Fruit fly (Drosophila melanogaster) whole organism, embryonic: Measurements from ENCODE around the gene Ae2.

ENCODE experiments used
- Asciz ChIP-seq: fragments of 200-800 bp; sonication (Bioruptor generic); optimal IDR thresholded peaks from 2 replicates; lab custom pipeline; 2017; ENCODE audit warnings: missing biosample characterization, mild to moderate bottlenecking, missing genetic modification characterization, missing genetic modification reagents
- CG11247 ChIP-seq: fragments of 200-800 bp; sonication (Bioruptor generic); IDR thresholded peaks from 2 replicates; pipeline ENCODE4 v1.3.6; 2022; ENCODE audit warnings: missing biosample characterization, missing genetic modification characterization
- CG12104 ChIP-seq: fragments of 200-800 bp; sonication (Bioruptor generic); optimal IDR thresholded peaks from 3 replicates; lab custom pipeline; 2016; ENCODE audit warnings: missing biosample characterization, missing genetic modification characterization
- CG12299 ChIP-seq: fragments of 200-800 bp; sonication (Bioruptor generic); optimal IDR thresholded peaks from 2 replicates; lab custom pipeline; 2018; ENCODE audit warnings: missing biosample characterization, mild to moderate bottlenecking, missing genetic modification characterization
- CG13624 ChIP-seq: fragments of 200-800 bp; sonication (Bioruptor generic); optimal IDR thresholded peaks from 2 replicates; lab custom pipeline; 2016; ENCODE audit warnings: missing biosample characterization, missing genetic modification characterization
- CG1603 ChIP-seq: fragments of 200-800 bp; sonication (Bioruptor generic); optimal IDR thresholded peaks from 2 replicates; lab custom pipeline; 2019; ENCODE audit warnings: missing biosample characterization, mild to moderate bottlenecking, missing genetic modification characterization, moderate library complexity
- CG1647 ChIP-seq: fragments of 200-800 bp; sonication (Bioruptor generic); optimal IDR thresholded peaks from 3 replicates; lab custom pipeline; 2016; ENCODE audit warnings: missing biosample characterization, missing genetic modification characterization
- CG17612 ChIP-seq: fragments of 200-800 bp; sonication (Bioruptor generic); IDR thresholded peaks from 2 replicates; pipeline ENCODE4 v1.3.6; 2022; ENCODE audit warnings: missing biosample characterization, missing genetic modification characterization
- CG18011 ChIP-seq: fragments of 200-800 bp; sonication (Bioruptor generic); optimal IDR thresholded peaks from 2 replicates; lab custom pipeline; 2017; ENCODE audit warnings: missing biosample characterization, missing genetic modification characterization, mild to moderate bottlenecking, moderate library complexity, missing genotype
- CG2116 ChIP-seq: fragments of 200-800 bp; sonication (Bioruptor generic); optimal IDR thresholded peaks from 3 replicates; lab custom pipeline; 2018; ENCODE audit warnings: missing biosample characterization, mild to moderate bottlenecking, missing genetic modification characterization
- CG2889 ChIP-seq: fragments of 200-800 bp; sonication (Bioruptor generic); IDR thresholded peaks from 3 replicates; pipeline ENCODE4 v1.3.6; 2022; ENCODE audit warnings: missing biosample characterization, missing genetic modification characterization
- CG30403 ChIP-seq: fragments of 200-800 bp; sonication (Bioruptor generic); optimal IDR thresholded peaks from 3 replicates; lab custom pipeline; 2016; ENCODE audit warnings: missing biosample characterization, missing genetic modification characterization
- CG32532 ChIP-seq: fragments of 200-800 bp; sonication (Bioruptor generic); IDR thresholded peaks from 2 replicates; pipeline ENCODE4 v1.3.6; 2022; ENCODE audit warnings: missing biosample characterization, missing genetic modification characterization
- CG34376 ChIP-seq: fragments of 200-800 bp; sonication (Bioruptor generic); optimal IDR thresholded peaks from 2 replicates; lab custom pipeline; 2018; ENCODE audit warnings: missing biosample characterization, mild to moderate bottlenecking, missing genetic modification characterization
- CG3847 ChIP-seq: fragments of 200-800 bp; sonication (Bioruptor generic); IDR thresholded peaks from 2 replicates; pipeline ENCODE4 v1.3.6; 2022; ENCODE audit warnings: missing biosample characterization, missing genetic modification characterization
- CG4424 ChIP-seq: fragments of 200-800 bp; sonication (Bioruptor generic); optimal IDR thresholded peaks from 3 replicates; lab custom pipeline; 2016; ENCODE audit warnings: missing biosample characterization, missing genetic modification characterization
- Camta ChIP-seq: fragments of 200-800 bp; sonication (Bioruptor generic); optimal IDR thresholded peaks from 2 replicates; lab custom pipeline; 2016; ENCODE audit warnings: missing biosample characterization, missing genetic modification characterization
- Chrac-16 ChIP-seq: fragments of 200-800 bp; sonication (Bioruptor generic); optimal IDR thresholded peaks from 3 replicates; lab custom pipeline; 2016; ENCODE audit warnings: missing biosample characterization, missing genetic modification characterization
- D ChIP-seq, 2 experiments: fragments of 200-800 bp in 1 of 2; fragments of >200 bp in 1 of 2; sonication (Bioruptor generic) in 1 of 2; optimal IDR thresholded peaks; 2 replicates in 1 of 2; 3 replicates in 1 of 2; lab custom pipeline; 2017; ENCODE audit warnings: mild to moderate bottlenecking in 1 of 2, missing biosample characterization in 1 of 2, missing genetic modification characterization in 1 of 2, missing genetic modification reagents in 1 of 2
- D19B ChIP-seq: fragments of 200-800 bp; sonication (Bioruptor generic); optimal IDR thresholded peaks from 2 replicates; lab custom pipeline; 2017; ENCODE audit warnings: missing biosample characterization, mild to moderate bottlenecking, missing genetic modification characterization
- Dad ChIP-seq: fragments of 200-800 bp; sonication (Bioruptor generic); optimal IDR thresholded peaks from 3 replicates; lab custom pipeline; 2016; ENCODE audit warnings: missing biosample characterization, missing genetic modification characterization
- Hmr ChIP-seq: fragments of 200-800 bp; sonication (Bioruptor generic); optimal IDR thresholded peaks from 3 replicates; lab custom pipeline; 2017; ENCODE audit warnings: mild to moderate bottlenecking, missing biosample characterization, missing genetic modification reagents, missing genetic modification characterization
- Hsf ChIP-seq: fragments of 200-800 bp; sonication (Bioruptor generic); optimal IDR thresholded peaks from 3 replicates; lab custom pipeline; 2016; ENCODE audit warnings: missing biosample characterization, missing genetic modification characterization
- MESR4 ChIP-seq: fragments of 200-800 bp; sonication (Bioruptor generic); optimal IDR thresholded peaks from 2 replicates; lab custom pipeline; 2018; ENCODE audit warnings: missing biosample characterization, mild to moderate bottlenecking, missing genetic modification characterization, moderate library complexity
- Oli ChIP-seq: fragments of 200-800 bp; sonication (Bioruptor generic); optimal IDR thresholded peaks from 2 replicates; lab custom pipeline; 2018; ENCODE audit warnings: missing biosample characterization, mild to moderate bottlenecking, missing genetic modification characterization, moderate library complexity
- Opbp ChIP-seq: fragments of 200-800 bp; sonication (Bioruptor generic); IDR thresholded peaks from 3 replicates; pipeline ENCODE4 v1.3.6; 2022; ENCODE audit warnings: missing biosample characterization, missing genetic modification characterization; ENCODE audit not compliant: partially characterized antibody
- Sry-β ChIP-seq: fragments of 200-800 bp; sonication (Bioruptor generic); optimal IDR thresholded peaks from 2 replicates; lab custom pipeline; 2018; ENCODE audit warnings: missing biosample characterization, mild to moderate bottlenecking, missing genetic modification characterization, moderate library complexity
- Tbp ChIP-seq: fragments of >200 bp; optimal IDR thresholded peaks from 2 replicates; lab custom pipeline; 2018; ENCODE audit warnings: missing biosample characterization, missing genetic modification characterization
- amos ChIP-seq: fragments of 200-800 bp; sonication (Bioruptor generic); IDR thresholded peaks from 2 replicates; pipeline ENCODE4 v1.3.6; 2022; ENCODE audit warnings: missing biosample characterization, missing genetic modification characterization; ENCODE audit not compliant: partially characterized antibody
- ap ChIP-seq: fragments of 200-800 bp; sonication (Bioruptor generic); IDR thresholded peaks from 2 replicates; pipeline ENCODE4 v1.3.6; 2022; ENCODE audit warnings: missing biosample characterization, missing genetic modification characterization
- bab2 ChIP-seq: fragments of 200-800 bp; sonication (Bioruptor generic); optimal IDR thresholded peaks from 2 replicates; lab custom pipeline; 2016; ENCODE audit warnings: missing biosample characterization, missing genetic modification characterization
- corto ChIP-seq: fragments of 200-800 bp; sonication (Bioruptor generic); optimal IDR thresholded peaks from 2 replicates; lab custom pipeline; 2016; ENCODE audit warnings: missing biosample characterization, mild to moderate bottlenecking, missing genetic modification characterization, moderate library complexity
- da ChIP-seq: fragments of 200-800 bp; sonication (Bioruptor generic); optimal IDR thresholded peaks from 2 replicates; lab custom pipeline; 2016; ENCODE audit warnings: missing biosample characterization, missing genetic modification characterization
- dimm ChIP-seq: fragments of 200-800 bp; sonication (Bioruptor generic); IDR thresholded peaks from 2 replicates; pipeline ENCODE4 v1.3.6; 2022; ENCODE audit warnings: missing biosample characterization, missing genetic modification characterization
- dm ChIP-seq: fragments of 200-800 bp; sonication (Bioruptor generic); optimal IDR thresholded peaks from 3 replicates; lab custom pipeline; 2016; ENCODE audit warnings: missing biosample characterization, missing genetic modification characterization
- fd3F ChIP-seq: fragments of 200-800 bp; sonication (Bioruptor generic); optimal IDR thresholded peaks from 2 replicates; lab custom pipeline; 2018; ENCODE audit warnings: missing biosample characterization, mild to moderate bottlenecking, missing genetic modification characterization, moderate library complexity
- gem ChIP-seq: fragments of 200-800 bp; sonication (Bioruptor generic); optimal IDR thresholded peaks from 2 replicates; lab custom pipeline; 2019; ENCODE audit warnings: missing biosample characterization, mild to moderate bottlenecking, missing genetic modification characterization, moderate library complexity
- grn ChIP-seq: fragments of 200-800 bp; sonication (Bioruptor generic); optimal IDR thresholded peaks from 3 replicates; lab custom pipeline; 2017; ENCODE audit warnings: missing biosample characterization, missing genetic modification characterization
- hbn ChIP-seq: fragments of 200-800 bp; sonication (Bioruptor generic); IDR thresholded peaks from 2 replicates; pipeline ENCODE4 v1.3.6; 2022; ENCODE audit warnings: missing biosample characterization, missing genetic modification characterization; ENCODE audit not compliant: partially characterized antibody
- hth ChIP-seq: fragments of >200 bp; optimal IDR thresholded peaks from 2 replicates; lab custom pipeline; 2017; ENCODE audit warnings: inconsistent platforms
- pho ChIP-seq: fragments of 200-800 bp; sonication (Bioruptor generic); optimal IDR thresholded peaks from 2 replicates; lab custom pipeline; 2016; ENCODE audit warnings: missing biosample characterization, missing genetic modification characterization
- pros ChIP-seq: fragments of 200-800 bp; sonication (Bioruptor generic); optimal IDR thresholded peaks from 3 replicates; lab custom pipeline; 2019; ENCODE audit warnings: missing biosample characterization, mild to moderate bottlenecking, missing genetic modification characterization, moderate library complexity
- salm ChIP-seq: fragments of 200-800 bp; sonication (Bioruptor generic); optimal IDR thresholded peaks from 2 replicates; lab custom pipeline; 2018; ENCODE audit warnings: missing biosample characterization, mild to moderate bottlenecking, missing genetic modification characterization
- schlank ChIP-seq: fragments of 200-800 bp; sonication (Bioruptor generic); optimal IDR thresholded peaks from 2 replicates; lab custom pipeline; 2018; ENCODE audit warnings: missing biosample characterization, mild to moderate bottlenecking, missing genetic modification characterization
- scrt ChIP-seq: fragments of 200-800 bp; sonication (Bioruptor generic); optimal IDR thresholded peaks from 2 replicates; lab custom pipeline; 2018; ENCODE audit warnings: missing biosample characterization, mild to moderate bottlenecking, missing genetic modification characterization, moderate library complexity
- sd ChIP-seq: fragments of 200-800 bp; sonication (Bioruptor generic); optimal IDR thresholded peaks from 3 replicates; lab custom pipeline; 2018; ENCODE audit warnings: missing biosample characterization, mild to moderate bottlenecking, missing genetic modification characterization, moderate library complexity
- stwl ChIP-seq: fragments of 200-800 bp; sonication (Bioruptor generic); optimal IDR thresholded peaks from 3 replicates; lab custom pipeline; 2018; ENCODE audit warnings: missing biosample characterization, mild to moderate bottlenecking, missing genetic modification characterization, moderate library complexity
- vfl ChIP-seq: fragments of 200-800 bp; sonication (Bioruptor generic); optimal IDR thresholded peaks from 2 replicates; lab custom pipeline; 2016; ENCODE audit warnings: missing biosample characterization, missing genetic modification characterization
- zf30C ChIP-seq: fragments of 200-800 bp; sonication (Bioruptor generic); optimal IDR thresholded peaks from 3 replicates; lab custom pipeline; 2018; ENCODE audit warnings: missing biosample characterization, mild to moderate bottlenecking, missing genetic modification characterization
- zfh1 ChIP-seq: fragments of 200-800 bp; sonication (Bioruptor generic); IDR thresholded peaks from 3 replicates; pipeline ENCODE4 v1.3.6; 2022; ENCODE audit warnings: missing biosample characterization, missing genetic modification characterization

Gene Ae2

DNA sequence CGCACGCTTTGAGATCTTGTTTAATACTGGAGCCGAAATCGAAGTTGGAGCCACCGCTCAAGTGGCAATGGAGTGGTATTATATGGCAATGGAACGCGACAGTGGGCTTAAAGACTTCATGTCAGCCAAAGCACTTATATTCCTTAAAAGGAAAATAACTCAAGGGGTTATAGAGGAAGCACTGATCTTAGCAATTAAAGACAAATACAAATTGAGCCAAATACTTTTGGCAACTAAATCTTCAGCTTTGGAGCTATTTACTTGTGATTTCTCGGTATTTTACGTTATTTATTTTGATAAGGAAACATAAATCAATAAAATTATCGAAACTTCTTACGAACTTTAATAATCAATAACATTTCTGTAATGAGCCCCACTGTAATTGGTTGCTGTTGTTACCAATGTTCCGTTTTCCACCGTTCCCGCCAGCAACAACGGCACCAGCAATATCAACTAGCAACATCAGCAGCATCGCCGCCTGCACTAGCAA lies 19.2 kb upstream of the Ae2 start:
- TF ChIP-seq CG11247 (GFP tag; lab: Robert Waterston, UW) (peak; percentile 77), Sry-β (GFP tag; lab: Kevin White, UChicago) (peak; percentile 58), CG2889 (GFP tag; lab: Robert Waterston, UW) (peak; percentile 36; the same call in 1 of the 3 replicates), CG2116 (peak; percentile 27), Dad (GFP tag; lab: Kevin White, UChicago) (peak; percentile 51), Hsf (GFP tag; lab: Kevin White, UChicago) (peak; percentile 68), scrt (GFP tag; lab: Kevin White, UChicago) (peak; percentile 68), zf30C (GFP tag; lab: Kevin White, UChicago) (no peak), gem (tag; lab: Kevin White, UChicago) (peak; percentile 94), schlank (tag; lab: Kevin White, UChicago) (peak; percentile 17), Hmr (GFP tag; lab: Kevin White, UChicago) (peak; percentile 80), CG1603 (tag; lab: Kevin White, UChicago) (peak; percentile 75), hbn (no peak), Opbp (GFP tag; lab: Robert Waterston, UW) (no peak), CG17612 (GFP tag; lab: Robert Waterston, UW) (peak; percentile 72), CG12104 (GFP tag; lab: Kevin White, UChicago) (peak; percentile 86), pho (GFP tag; lab: Kevin White, UChicago) (peak; percentile 38), CG32532 (peak; percentile 78), D19B (GFP tag; lab: Kevin White, UChicago) (peak; percentile 59), fd3F (GFP tag; lab: Kevin White, UChicago) (peak; percentile 72), MESR4 (no peak), CG1647 (GFP tag; lab: Kevin White, UChicago) (peak; percentile 80), CG3847 (GFP tag; lab: Robert Waterston, UW) (peak; percentile 77), da (GFP tag; lab: Kevin White, UChicago) (no peak), grn (GFP tag; lab: Kevin White, UChicago) (no peak), corto (GFP tag; lab: Kevin White, UChicago) (peak; percentile 89), dm (GFP tag; lab: Kevin White, UChicago) (peak; percentile 7), dimm (GFP tag; lab: Robert Waterston, UW) (0 out of 2 replicates have a peak, but pooled peaks have one; percentile 50), stwl (tag; lab: Kevin White, UChicago) (peak; percentile 45), CG18011 (GFP tag; lab: Kevin White, UChicago) (peak; percentile 24), CG13624 (peak; percentile 72), CG34376 (GFP tag; lab: Kevin White, UChicago) (peak; percentile 61), hth (lab: Kevin White, UChicago) (no peak), ap (GFP tag; lab: Robert Waterston, UW) (0 out of 2 replicates have a peak, but pooled peaks have one; percentile 36), D (optimal IDR thresholded peaks at IDR 0.05; lab: Kevin White, UChicago) (no peak), D (GFP tag; optimal IDR thresholded peaks at IDR 0.05; lab: Kevin White, UChicago) (peak; percentile 95), Asciz (GFP tag; lab: Kevin White, UChicago) (peak; percentile 88), bab2 (GFP tag; lab: Kevin White, UChicago) (peak; percentile 49), Oli (tag; lab: Kevin White, UChicago) (peak; percentile 86), pros (GFP tag; lab: Kevin White, UChicago) (peak; percentile 27), CG4424 (GFP tag; lab: Kevin White, UChicago) (peak; percentile 96), Camta (GFP tag; lab: Kevin White, UChicago) (peak; percentile 78), amos (GFP tag; lab: Robert Waterston, UW) (no peak), Tbp (no peak), zfh1 (GFP tag; lab: Robert Waterston, UW) (peak; percentile 85), salm (tag; lab: Kevin White, UChicago) (peak; percentile 84), CG12299 (tag; lab: Kevin White, UChicago) (peak; percentile 60), sd (tag; lab: Kevin White, UChicago) (peak; percentile 27), CG30403 (GFP tag; lab: Kevin White, UChicago) (peak; percentile 91), Chrac-16 (peak; percentile 57), vfl (GFP tag; lab: Kevin White, UChicago) (peak; percentile 64)
